Fruit fly (Drosophila melanogaster) S2 (cell line): ENCODE data around the gene Nepl12.

Experiments
- CG8478 ChIP-seq: fragments of >200 bp; optimal IDR thresholded peaks from 2 replicates; lab custom pipeline; 2018
- CTCF ChIP-seq, 2 experiments: fragments of >200 bp; optimal IDR thresholded peaks; 2 replicates each; lab custom pipeline; 2018

dm6 chr3R:9674196-9674693, 1.1 kb upstream of the Nepl12 start, which contains the start of gene Dhc1:
- no peak for TF ChIP-seq CG8478 (lab: Kevin White, UChicago)
- no peak for TF ChIP-seq CTCF (optimal IDR thresholded peaks at IDR 0.05; lab: Kevin White, UChicago)
